Worm (Caenorhabditis elegans) whole organism, midembryonic: Measurements from ENCODE around the gene E04F6.15.

ENCODE experiments used
- klf-2 ChIP-seq: fragments of 200-800 bp; sonication (Bioruptor generic); conservative IDR thresholded peaks from 2 replicates; pipeline ENCODE4 v1.3.6; 2022; ENCODE audit warnings: missing genetic modification reagents, missing genetic modification characterization, missing compliant biosample characterization
- tab-1 ChIP-seq: fragments of 200-800 bp; sonication (Bioruptor generic); IDR thresholded peaks from 2 replicates; pipeline ENCODE4 v1.3.6; 2022; ENCODE audit warnings: missing genetic modification characterization, missing compliant biosample characterization
- ztf-23 ChIP-seq: fragments of 200-800 bp; sonication (Bioruptor generic); IDR thresholded peaks from 2 replicates; pipeline ENCODE4 v1.3.6; 2022; ENCODE audit warnings: missing genetic modification reagents, missing genetic modification characterization, missing compliant biosample characterization

DNA sequence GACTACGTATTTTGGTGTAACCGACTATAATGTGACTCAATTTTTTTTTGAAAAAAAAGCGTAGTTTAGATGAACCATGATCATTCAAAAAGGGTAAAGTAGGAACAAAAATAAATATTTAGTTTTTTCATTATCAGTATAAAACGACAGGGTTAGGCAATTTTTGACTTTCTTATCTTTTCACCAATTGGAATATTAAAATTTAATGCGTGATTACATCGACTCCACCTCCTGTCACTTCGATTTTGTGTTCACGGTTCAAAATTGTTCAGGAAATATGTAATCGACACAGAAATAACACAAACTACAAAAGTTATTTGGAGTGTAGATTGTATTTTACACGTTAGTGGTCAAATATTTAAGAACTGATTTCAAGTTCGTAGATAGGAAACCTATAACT, 43.3 kb downstream of the E04F6.15 start:
- TF ChIP-seq tab-1: no peak
- TF ChIP-seq klf-2 (GFP tag; lab: Robert Waterston, UW): no peak
- TF ChIP-seq ztf-23: no peak
